Fruit fly (Drosophila melanogaster): ENCODE data around the gene Dic1.

The Dic1 gene

dm6 chr3R:13406898-13407297 lies 42.2 kb downstream of the Dic1 start, which contains the start of gene yellow-e2:
Gene yellow-e2, minus strand, starts transcription at chr3R:13406998.
- TF ChIP-seq noc (tag; optimal IDR thresholded peaks at IDR 0.05) = no peak

- TF ChIP-seq noc (tag; optimal IDR thresholded peaks at IDR 0.05) = no peak
Observed at dm6 chr3R:13412704-13413103, 48.0 kb downstream of the Dic1 start.

dm6 chr3R:13415186-13415585 lies 50.4 kb downstream of the Dic1 start, which contains the start of gene yellow-e:
Gene yellow-e, minus strand, starts transcription at chr3R:13415286.
- no peak for TF ChIP-seq noc (tag; optimal IDR thresholded peaks at IDR 0.05)

- no peak for TF ChIP-seq noc (tag; optimal IDR thresholded peaks at IDR 0.05)
Observed at dm6 chr3R:13417067-13417595, 52.4 kb downstream of the Dic1 start.
